Fruit fly (Drosophila melanogaster): ENCODE measurements around the gene Atac3.

The Atac3 gene

DNA sequence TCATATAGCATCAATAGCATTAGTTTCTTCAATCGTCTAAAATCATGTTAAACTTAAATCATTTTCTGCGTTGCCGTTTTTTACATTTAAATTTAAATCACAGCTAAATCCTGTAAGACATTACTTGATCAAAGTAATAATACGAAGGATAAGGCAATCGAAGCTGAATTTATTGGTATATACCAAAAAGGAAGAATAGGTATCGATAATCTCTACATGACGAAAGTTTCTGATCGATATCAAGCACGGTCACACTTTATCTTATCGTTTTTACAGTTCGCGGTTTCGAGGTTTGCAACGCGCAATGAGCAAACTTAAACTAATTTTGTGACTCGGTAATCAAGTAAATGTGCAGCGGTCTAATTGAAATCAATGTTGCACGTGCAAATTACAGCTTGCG, at the start of gene Atac3, which contains the start of gene Ptpmeg (continued):
- no peak for TF ChIP-seq Hr78 (GFP tag; optimal IDR thresholded peaks at IDR 0.05)
- TF ChIP-seq CG4328 (GFP tag; optimal IDR thresholded peaks at IDR 0.05): no peak
- peak; percentile 72 for TF ChIP-seq CG9437 (GFP tag; optimal IDR thresholded peaks at IDR 0.05)
- TF ChIP-seq Dip2 (GFP tag; IDR thresholded peaks at IDR 0.05): no peak

DNA sequence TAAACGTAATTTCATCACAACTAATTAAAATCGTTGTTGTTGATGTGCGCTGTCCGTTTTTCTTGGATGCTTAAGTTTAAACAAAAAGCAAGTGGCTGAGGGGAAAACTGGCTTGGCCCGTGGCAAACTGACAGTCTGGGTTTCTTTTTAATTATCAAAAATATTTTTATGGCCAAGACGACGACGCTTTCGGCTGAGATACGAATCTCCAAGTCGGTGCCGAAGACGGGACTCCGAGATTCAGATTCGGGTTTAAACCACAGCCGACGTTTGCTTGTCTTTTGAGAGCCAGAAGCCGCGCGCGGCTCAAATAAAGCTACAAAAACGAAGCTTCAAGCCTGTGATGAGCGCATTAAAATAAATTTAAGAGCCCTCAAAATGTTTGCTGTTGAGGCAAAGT, 47.9 kb upstream of the Atac3 start:
- TF ChIP-seq pros (GFP tag; optimal IDR thresholded peaks at IDR 0.05) (peak; percentile 78), Deaf1 (tag; optimal IDR thresholded peaks at IDR 0.05) (peak; percentile 55), CG13123 (GFP tag; optimal IDR thresholded peaks at IDR 0.05) (no peak), CG15269 (tag; optimal IDR thresholded peaks at IDR 0.05) (peak; percentile 31)

DNA sequence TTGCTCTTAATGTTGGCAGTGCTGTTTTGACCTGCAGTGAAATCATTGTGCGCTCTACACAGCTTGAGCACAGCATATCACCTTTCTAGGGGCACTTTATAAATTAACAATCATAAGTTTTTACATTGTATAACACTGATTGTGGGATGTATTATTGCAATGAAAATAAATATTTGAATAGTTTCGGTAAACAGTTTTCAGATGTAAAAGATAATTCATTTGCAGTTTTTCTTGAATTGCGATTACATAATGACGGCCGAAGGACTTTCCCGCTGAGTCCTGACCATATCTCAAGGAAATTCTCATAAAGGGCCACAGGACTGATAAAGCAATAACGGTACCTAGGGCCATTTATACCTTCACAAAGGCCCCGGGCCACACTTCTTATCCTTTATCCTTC, 46.8 kb upstream of the Atac3 start:
- TF ChIP-seq CG1233 (GFP tag; optimal IDR thresholded peaks at IDR 0.05) (peak; percentile 18), zfh2 (GFP tag; optimal IDR thresholded peaks at IDR 0.05) (no peak), zen (tag; optimal IDR thresholded peaks at IDR 0.05) (peak; percentile 69), CG10274 (GFP tag; optimal IDR thresholded peaks at IDR 0.05) (peak; percentile 55), sens (GFP tag) (peak; percentile 45), HLH3B (GFP tag; IDR thresholded peaks at IDR 0.05) (no peak), CG15479 (GFP tag; optimal IDR thresholded peaks at IDR 0.05) (peak; percentile 86)

DNA sequence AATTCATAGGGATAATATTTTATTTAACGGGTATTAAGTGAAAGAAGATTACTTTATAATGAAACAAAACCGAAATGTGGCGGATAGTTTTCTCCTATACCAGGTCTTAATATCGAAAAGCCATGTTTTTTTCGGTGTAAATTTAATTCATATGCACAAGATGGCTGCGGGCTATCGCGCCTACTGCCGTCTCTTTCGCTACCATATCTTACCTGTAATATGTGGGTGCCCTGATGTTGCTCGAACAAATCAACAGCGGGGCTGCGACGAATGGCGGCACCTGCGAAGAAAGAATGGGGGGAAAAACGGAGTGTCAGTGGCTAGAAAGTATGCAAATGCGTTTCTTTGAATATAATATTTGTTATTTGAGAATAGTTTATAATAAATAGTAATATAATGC, 43.4 kb upstream of the Atac3 start:
- TF ChIP-seq slbo (GFP tag; IDR thresholded peaks at IDR 0.05) (no peak), Rfx (GFP tag; IDR thresholded peaks at IDR 0.05) (no peak), gcm (GFP tag; optimal IDR thresholded peaks at IDR 0.05) (peak; percentile 85), CG18262 (tag; optimal IDR thresholded peaks at IDR 0.05) (no peak), zf30C (GFP tag; optimal IDR thresholded peaks at IDR 0.05) (peak; percentile 11), CG10321 (GFP tag; IDR thresholded peaks at IDR 0.05) (peak; percentile 68), pros (GFP tag; optimal IDR thresholded peaks at IDR 0.05) (no peak), sr (GFP tag; IDR thresholded peaks at IDR 0.05) (peak; percentile 64; the same call in 1 of the 3 replicates), CG9215 (GFP tag; IDR thresholded peaks at IDR 0.05) (no peak), Nf-YC (tag; optimal IDR thresholded peaks at IDR 0.05) (peak; percentile 87), tin (GFP tag; optimal IDR thresholded peaks at IDR 0.05) (no peak), phol (tag; optimal IDR thresholded peaks at IDR 0.05) (peak; percentile 48), cg (GFP tag; optimal IDR thresholded peaks at IDR 0.05) (peak; percentile 6), Nf-YB (GFP tag; optimal IDR thresholded peaks at IDR 0.05) (peak; percentile 94)

DNA sequence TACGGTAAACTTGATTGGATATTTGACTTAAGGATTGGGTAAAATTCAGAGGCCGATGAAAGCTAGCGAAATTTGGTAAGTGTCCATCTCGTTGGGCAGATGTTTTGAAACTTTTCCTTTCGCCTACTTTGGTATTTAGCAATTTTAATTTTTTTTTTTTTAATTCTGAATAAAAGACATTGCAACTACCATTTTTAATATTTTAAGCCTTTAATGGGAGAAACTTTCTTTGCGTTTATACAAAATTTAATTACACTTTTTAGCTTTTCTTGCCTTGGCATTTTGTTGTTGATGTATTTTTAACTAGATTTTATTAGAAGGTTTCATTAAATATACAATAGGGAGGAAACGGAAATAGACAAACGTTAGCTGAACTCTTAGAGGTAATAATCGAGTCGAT, 38.5 kb upstream of the Atac3 start, which contains the start of gene CG13884:
Gene CG13884, minus strand, starts transcription at position 101 of the 400 bp plus-strand sequence.
- TF ChIP-seq Sry-δ (GFP tag; optimal IDR thresholded peaks at IDR 0.05): no peak
- TF ChIP-seq CG8478 (optimal IDR thresholded peaks at IDR 0.05): no peak
- TF ChIP-seq Awh (GFP tag; IDR thresholded peaks at IDR 0.05): no peak
- TF ChIP-seq CG1792 (GFP tag; optimal IDR thresholded peaks at IDR 0.05): no peak
- TF ChIP-seq Dip3 (GFP tag; optimal IDR thresholded peaks at IDR 0.05): no peak
- TF ChIP-seq CG7556 (GFP tag; optimal IDR thresholded peaks at IDR 0.05): no peak
- no peak for TF ChIP-seq D19A (tag; optimal IDR thresholded peaks at IDR 0.05)
- TF ChIP-seq CG31388 (GFP tag; optimal IDR thresholded peaks at IDR 0.05): no peak
- no peak for TF ChIP-seq CG5953 (GFP tag; IDR thresholded peaks at IDR 0.05)
- TF ChIP-seq CG18599 (GFP tag; optimal IDR thresholded peaks at IDR 0.05): no peak
- TF ChIP-seq NFAT (GFP tag; IDR thresholded peaks at IDR 0.05): no peak
- TF ChIP-seq CG6854 (GFP tag; optimal IDR thresholded peaks at IDR 0.05): no peak
- no peak for TF ChIP-seq CG4424 (GFP tag; optimal IDR thresholded peaks at IDR 0.05)
- TF ChIP-seq gsb-n (tag; optimal IDR thresholded peaks at IDR 0.05): no peak
- no peak for TF ChIP-seq Adf1 (GFP tag; IDR thresholded peaks at IDR 0.05)
- TF ChIP-seq Hey (tag; optimal IDR thresholded peaks at IDR 0.05): no peak
- no peak for TF ChIP-seq CG15479 (GFP tag; optimal IDR thresholded peaks at IDR 0.05)
